Worm (Caenorhabditis elegans) whole organism, late embryonic: ENCODE results near the gene C26B9.3.

Source experiments
- C38D4.7 ChIP-seq: fragments of 200-800 bp; sonication (Bioruptor generic); optimal IDR thresholded peaks from 2 replicates; lab custom pipeline; 2018; ENCODE audit warnings: mild to moderate bottlenecking, missing genetic modification characterization, moderate library complexity, missing compliant biosample characterization
- K09A11.1 ChIP-seq: sonication (generic microtip); optimal IDR thresholded peaks from 2 replicates; lab custom pipeline; 2017; ENCODE audit warnings: antibody characterized with exemption, mild to moderate bottlenecking, missing genetic modification characterization, missing compliant biosample characterization; ENCODE audit not compliant: insufficient read depth
- T23F11.4 ChIP-seq: fragments of 200-800 bp; sonication (Bioruptor generic); optimal IDR thresholded peaks from 2 replicates; lab custom pipeline; 2018; ENCODE audit warnings: mild to moderate bottlenecking, missing genetic modification characterization, missing compliant biosample characterization
- Y22D7AL.16 ChIP-seq: sonication (generic microtip); optimal IDR thresholded peaks from 2 replicates; lab custom pipeline; 2016; ENCODE audit warnings: missing genetic modification characterization, missing compliant biosample characterization
- ama-1 ChIP-seq: fragments of 150-350 bp; optimal IDR thresholded peaks from 2 replicates; lab custom pipeline; 2014
- ceh-14 ChIP-seq: sonication (generic microtip); optimal IDR thresholded peaks from 2 replicates; lab custom pipeline; 2016; ENCODE audit warnings: missing genotype, missing genetic modification characterization, missing compliant biosample characterization
- ceh-18 ChIP-seq: sonication (generic microtip); optimal IDR thresholded peaks from 2 replicates; lab custom pipeline; 2016; ENCODE audit warnings: missing genetic modification characterization, missing compliant biosample characterization
- ceh-19 ChIP-seq: fragments of 200-800 bp; sonication (Bioruptor generic); optimal IDR thresholded peaks from 2 replicates; lab custom pipeline; 2018; ENCODE audit warnings: mild to moderate bottlenecking, missing genetic modification characterization, missing compliant biosample characterization
- ceh-2 ChIP-seq: sonication (generic microtip); optimal IDR thresholded peaks from 2 replicates; lab custom pipeline; 2016; ENCODE audit warnings: missing genotype, missing genetic modification characterization, missing compliant biosample characterization
- ceh-24 ChIP-seq: sonication (generic microtip); optimal IDR thresholded peaks from 2 replicates; lab custom pipeline; 2016; ENCODE audit warnings: mild to moderate bottlenecking, missing genetic modification characterization, missing compliant biosample characterization
- ceh-31 ChIP-seq: sonication (generic microtip); optimal IDR thresholded peaks from 2 replicates; lab custom pipeline; 2016; ENCODE audit warnings: missing genetic modification characterization, missing compliant biosample characterization
- ceh-34 ChIP-seq: sonication (generic microtip); optimal IDR thresholded peaks from 2 replicates; lab custom pipeline; 2016; ENCODE audit warnings: mild to moderate bottlenecking, missing genetic modification characterization, missing compliant biosample characterization
- ceh-45 ChIP-seq: fragments of 200-800 bp; sonication (Bioruptor generic); IDR thresholded peaks from 2 replicates; pipeline ENCODE4 v1.3.6; 2022; ENCODE audit warnings: missing genetic modification reagents, missing genetic modification characterization, missing compliant biosample characterization
- ceh-48 ChIP-seq: sonication (generic microtip); optimal IDR thresholded peaks from 2 replicates; lab custom pipeline; 2016; ENCODE audit warnings: missing genetic modification characterization, inconsistent platforms, missing compliant biosample characterization
- ceh-6 ChIP-seq: fragments of 200-800 bp; sonication (Bioruptor generic); optimal IDR thresholded peaks from 2 replicates; lab custom pipeline; 2018; ENCODE audit warnings: mild to moderate bottlenecking, missing genetic modification characterization, missing compliant biosample characterization
- dmd-4 ChIP-seq: sonication (generic microtip); optimal IDR thresholded peaks from 2 replicates; lab custom pipeline; 2016; ENCODE audit warnings: borderline replicate concordance, missing genetic modification characterization, missing compliant biosample characterization
- elt-2 ChIP-seq: sonication (generic microtip); optimal IDR thresholded peaks from 2 replicates; lab custom pipeline; 2016; ENCODE audit warnings: missing genetic modification reagents, missing genetic modification characterization, missing compliant biosample characterization
- eyg-1 ChIP-seq: sonication (generic microtip); optimal IDR thresholded peaks from 2 replicates; lab custom pipeline; 2016; ENCODE audit warnings: missing genotype, missing genetic modification characterization, missing compliant biosample characterization
- fax-1 ChIP-seq: sonication (generic microtip); optimal IDR thresholded peaks from 2 replicates; lab custom pipeline; 2016; ENCODE audit warnings: missing genotype, missing genetic modification characterization, missing compliant biosample characterization
- fkh-10 ChIP-seq: fragments of 150-350 bp; optimal IDR thresholded peaks from 2 replicates; lab custom pipeline; 2014; ENCODE audit warnings: missing biosample characterization, missing genetic modification reagents, missing genetic modification characterization
- fkh-6 ChIP-seq: sonication (generic microtip); optimal IDR thresholded peaks from 2 replicates; lab custom pipeline; 2016; ENCODE audit warnings: missing genetic modification characterization, missing compliant biosample characterization
- hlh-13 ChIP-seq: fragments of 200-800 bp; sonication (Bioruptor generic); optimal IDR thresholded peaks from 2 replicates; lab custom pipeline; 2018; ENCODE audit warnings: mild to moderate bottlenecking, missing genetic modification characterization, missing compliant biosample characterization
- hlh-15 ChIP-seq: sonication (generic microtip); optimal IDR thresholded peaks from 2 replicates; lab custom pipeline; 2016; ENCODE audit warnings: missing genetic modification characterization, missing compliant biosample characterization
- hlh-8 ChIP-seq: sonication (generic microtip); optimal IDR thresholded peaks from 2 replicates; lab custom pipeline; 2016; ENCODE audit warnings: missing genotype, missing genetic modification characterization, missing compliant biosample characterization
- lin-11 ChIP-seq: fragments of 200-800 bp; sonication (Bioruptor generic); optimal IDR thresholded peaks from 2 replicates; lab custom pipeline; 2018; ENCODE audit warnings: mild to moderate bottlenecking, missing genetic modification characterization, missing compliant biosample characterization
- madf-2 ChIP-seq: sonication (generic microtip); optimal IDR thresholded peaks from 2 replicates; lab custom pipeline; 2017; ENCODE audit warnings: missing genetic modification characterization, missing compliant biosample characterization
- mec-3 ChIP-seq: sonication (generic microtip); optimal IDR thresholded peaks from 2 replicates; lab custom pipeline; 2016; ENCODE audit warnings: borderline replicate concordance, missing genetic modification characterization, missing compliant biosample characterization
- nfya-1 ChIP-seq: sonication (generic microtip); optimal IDR thresholded peaks from 2 replicates; lab custom pipeline; 2017; ENCODE audit warnings: missing genetic modification characterization, mild to moderate bottlenecking, missing compliant biosample characterization, antibody characterized with exemption, moderate library complexity
- nhr-11 ChIP-seq: fragments of 150-350 bp; optimal IDR thresholded peaks from 2 replicates; lab custom pipeline; 2014; ENCODE audit warnings: missing biosample characterization, missing genetic modification characterization
- npax-4 ChIP-seq: sonication (generic microtip); optimal IDR thresholded peaks from 2 replicates; lab custom pipeline; 2016; ENCODE audit warnings: missing genetic modification characterization, missing compliant biosample characterization
- pat-9 ChIP-seq: fragments of 200-800 bp; sonication (Bioruptor generic); optimal IDR thresholded peaks from 2 replicates; lab custom pipeline; 2018; ENCODE audit warnings: mild to moderate bottlenecking, missing genetic modification characterization, moderate library complexity, missing compliant biosample characterization
- pax-1 ChIP-seq: fragments of 150-350 bp; optimal IDR thresholded peaks from 2 replicates; lab custom pipeline; 2014; ENCODE audit warnings: missing biosample characterization, missing genetic modification characterization
- pha-2 ChIP-seq: sonication (generic microtip); optimal IDR thresholded peaks from 2 replicates; lab custom pipeline; 2017; ENCODE audit warnings: mild to moderate bottlenecking, missing genetic modification characterization, missing compliant biosample characterization
- pros-1 ChIP-seq: fragments of 150-350 bp; optimal IDR thresholded peaks from 2 replicates; lab custom pipeline; 2014; ENCODE audit warnings: missing biosample characterization, missing genetic modification reagents, missing genetic modification characterization
- sdc-2 ChIP-seq: sonication (generic microtip); optimal IDR thresholded peaks from 2 replicates; lab custom pipeline; 2016; ENCODE audit warnings: missing genotype, missing genetic modification characterization, missing compliant biosample characterization
- sox-2 ChIP-seq: fragments of 200-800 bp; sonication (Bioruptor generic); IDR thresholded peaks from 2 replicates; pipeline ENCODE4 v1.3.6; 2022; ENCODE audit warnings: missing genetic modification reagents, missing genetic modification characterization, missing compliant biosample characterization
- sox-4 ChIP-seq: sonication (generic microtip); optimal IDR thresholded peaks from 2 replicates; lab custom pipeline; 2017; ENCODE audit warnings: mild to moderate bottlenecking, missing genetic modification characterization, inconsistent platforms, missing compliant biosample characterization
- tbx-2 ChIP-seq: sonication (generic microtip); optimal IDR thresholded peaks from 2 replicates; lab custom pipeline; 2016; ENCODE audit warnings: missing genetic modification characterization, missing compliant biosample characterization
- tbx-7 ChIP-seq: sonication (generic microtip); optimal IDR thresholded peaks from 2 replicates; lab custom pipeline; 2016; ENCODE audit warnings: missing genotype, missing genetic modification characterization, missing compliant biosample characterization
- unc-42 ChIP-seq: sonication (generic microtip); optimal IDR thresholded peaks from 2 replicates; lab custom pipeline; 2016; ENCODE audit warnings: missing genotype, missing genetic modification characterization, missing compliant biosample characterization
- unc-55 ChIP-seq: sonication (generic microtip); optimal IDR thresholded peaks from 2 replicates; lab custom pipeline; 2017; ENCODE audit warnings: missing biosample characterization, missing genetic modification reagents, missing genetic modification characterization
- zip-5 ChIP-seq: sonication (generic microtip); optimal IDR thresholded peaks from 2 replicates; lab custom pipeline; 2016; ENCODE audit warnings: missing genetic modification characterization, missing compliant biosample characterization
- ztf-16 ChIP-seq: sonication (generic microtip); optimal IDR thresholded peaks from 2 replicates; lab custom pipeline; 2017; ENCODE audit warnings: missing genetic modification characterization, missing compliant biosample characterization

Gene C26B9.3

ce11 chrX:5364222-5364621, 26.1 kb downstream of the C26B9.3 start, which contains the start of gene chtl-1:
chtl-1 (minus strand) TSS chrX:5364322.
- TF ChIP-seq unc-55 (GFP tag; lab: Kevin White, UChicago) (no peak), unc-42 (tag; lab: Kevin White, UChicago) (no peak), ceh-24 (tag; lab: Kevin White, UChicago) (no peak), hlh-15 (tag; lab: Kevin White, UChicago) (no peak), ceh-48 (tag; lab: Kevin White, UChicago) (no peak), ceh-14 (no peak), dmd-4 (tag; lab: Kevin White, UChicago) (no peak), mec-3 (tag; lab: Kevin White, UChicago) (no peak), elt-2 (no peak), pros-1 (tag; lab: Kevin White, UChicago) (no peak), ceh-45 (GFP tag; lab: Robert Waterston, UW) (no peak), eyg-1 (tag; lab: Kevin White, UChicago) (no peak)

- TF ChIP-seq fkh-6 (tag; lab: Kevin White, UChicago) (no peak), tbx-2 (tag; lab: Kevin White, UChicago) (no peak), pha-2 (tag; lab: Kevin White, UChicago) (no peak), pat-9 (tag; lab: Kevin White, UChicago) (no peak), elt-2 (peak; percentile 5), mec-3 (tag; lab: Kevin White, UChicago) (no peak), ceh-24 (tag; lab: Kevin White, UChicago) (no peak), nhr-11 (tag; lab: Kevin White, UChicago) (no peak), T23F11.4 (GFP tag; lab: Kevin White, UChicago) (no peak)
Observed at ce11 chrX:5365437-5365836, 27.3 kb downstream of the C26B9.3 start, which contains the start of gene F35C8.5. F35C8.5 (plus strand) TSS chrX:5365813.

- TF ChIP-seq hlh-8 (tag; lab: Kevin White, UChicago) (no peak), pat-9 (tag; lab: Kevin White, UChicago) (no peak), ceh-34 (no peak), C38D4.7 (GFP tag; lab: Kevin White, UChicago) (no peak), ceh-2 (tag; lab: Kevin White, UChicago) (no peak), npax-4 (tag; lab: Kevin White, UChicago) (no peak), Y22D7AL.16 (tag; lab: Kevin White, UChicago) (no peak), hlh-13 (GFP tag; lab: Kevin White, UChicago) (no peak), pax-1 (tag; lab: Kevin White, UChicago) (no peak), ama-1 (lab: Kevin White, UChicago) (no peak), K09A11.1 (tag; lab: Kevin White, UChicago) (no peak), elt-2 (no peak), ceh-45 (GFP tag; lab: Robert Waterston, UW) (no peak), madf-2 (no peak)
- TF ChIP-seq, all 69 proteins: peak for 0
Observed at ce11 chrX:5366613-5367012, 28.5 kb downstream of the C26B9.3 start.

ce11 chrX:5368220-5368619, 30.1 kb downstream of the C26B9.3 start, which contains the start of gene jkk-1:
jkk-1 (plus strand) TSS chrX:5368468.
- TF ChIP-seq unc-42 (tag; lab: Kevin White, UChicago) (peak; percentile 71), mec-3 (tag; lab: Kevin White, UChicago) (no peak), sox-2 (GFP tag; lab: Robert Waterston, UW) (no peak), eyg-1 (tag; lab: Kevin White, UChicago) (no peak), ceh-19 (peak; percentile 44), ceh-31 (tag; lab: Kevin White, UChicago) (peak; percentile 64), lin-11 (no peak), ceh-14 (peak; percentile 32), sox-4 (tag; lab: Kevin White, UChicago) (no peak), ceh-34 (peak; percentile 46), zip-5 (no peak), ceh-6 (GFP tag; lab: Kevin White, UChicago) (peak; percentile 35), tbx-2 (tag; lab: Kevin White, UChicago) (peak; percentile 30), ceh-48 (tag; lab: Kevin White, UChicago) (peak; percentile 82), tbx-7 (tag; lab: Kevin White, UChicago) (no peak), nfya-1 (tag; lab: Kevin White, UChicago) (peak; percentile 59), hlh-8 (tag; lab: Kevin White, UChicago) (no peak), fkh-10 (GFP tag; lab: Kevin White, UChicago) (no peak), ztf-16 (tag; lab: Kevin White, UChicago) (no peak), pros-1 (tag; lab: Kevin White, UChicago) (no peak), ceh-18 (tag; lab: Kevin White, UChicago) (no peak), sdc-2 (peak; percentile 68), ceh-45 (GFP tag; lab: Robert Waterston, UW) (no peak), fax-1 (tag; lab: Kevin White, UChicago) (no peak)
